Fruit fly (Drosophila melanogaster) whole organism, wandering third instar larva: ENCODE data around the gene CG13605.

ENCODE experiments used
- CG9705 ChIP-seq: fragments of 200-800 bp; sonication (Bioruptor generic); optimal IDR thresholded peaks from 2 replicates; lab custom pipeline; 2018; ENCODE audit warnings: missing biosample characterization, mild to moderate bottlenecking, missing genetic modification characterization
- Dfd ChIP-seq: fragments of >200 bp; optimal IDR thresholded peaks from 2 replicates; lab custom pipeline; 2017; ENCODE audit warnings: missing biosample characterization, missing genetic modification characterization
- Hr78 ChIP-seq: fragments of >200 bp; optimal IDR thresholded peaks from 2 replicates; lab custom pipeline; 2017; ENCODE audit warnings: missing biosample characterization, missing genetic modification characterization
- OdsH ChIP-seq: fragments of 200-800 bp; sonication (Bioruptor generic); optimal IDR thresholded peaks from 2 replicates; lab custom pipeline; 2016; ENCODE audit warnings: missing biosample characterization, mild to moderate bottlenecking, missing genetic modification characterization
- pan ChIP-seq: fragments of >200 bp; optimal IDR thresholded peaks from 2 replicates; lab custom pipeline; 2017
- usp ChIP-seq: fragments of >200 bp; optimal IDR thresholded peaks from 2 replicates; lab custom pipeline; 2017; ENCODE audit warnings: missing biosample characterization, missing genetic modification characterization

- TF ChIP-seq CG9705 (GFP tag; lab: Kevin White, UChicago) = no peak
- TF ChIP-seq OdsH = no peak
- no peak for TF ChIP-seq Hr78
- no peak for TF ChIP-seq Dfd (GFP tag; lab: Kevin White, UChicago)
- no peak for TF ChIP-seq usp
- TF ChIP-seq pan = no peak
These were observed 5.2 kb downstream of the CG13605 start, which contains the start of gene CG10694 for dm6 chr3R:24106879-24107441.
